Fruit fly (Drosophila melanogaster): Measurements from ENCODE around the gene CG43293.

- TF ChIP-seq Crg-1 (GFP tag; optimal IDR thresholded peaks at IDR 0.05) (no peak), cic (GFP tag; optimal IDR thresholded peaks at IDR 0.05) (no peak)
These were observed 44.1 kb upstream of the CG43293 start for dm6 chr3L:6140771-6141472.

All from whole organism, adult.